Worm (Caenorhabditis elegans) whole organism, L4 larva: Measurements from ENCODE around the gene aqp-5.

Experiments used
- Y105C5A.15 ChIP-seq: fragments of 200-800 bp; sonication (Bioruptor generic); IDR thresholded peaks from 2 replicates; pipeline ENCODE4 v1.3.6; 2022; ENCODE audit warnings: missing genetic modification characterization, missing compliant biosample characterization
- aly-2 ChIP-seq: sonication (generic microtip); optimal IDR thresholded peaks from 2 replicates; lab custom pipeline; 2018; ENCODE audit warnings: missing biosample characterization, missing genetic modification characterization
- dpl-1 ChIP-seq: fragments of 150-350 bp; optimal IDR thresholded peaks from 2 replicates; lab custom pipeline; 2014; ENCODE audit warnings: missing biosample characterization, missing genetic modification reagents, missing genetic modification characterization
- lin-13 ChIP-seq: fragments of 150-350 bp; optimal IDR thresholded peaks from 2 replicates; lab custom pipeline; 2014; ENCODE audit warnings: missing biosample characterization, missing genetic modification reagents, missing genetic modification characterization
- lin-38 ChIP-seq: fragments of 200-800 bp; sonication (Bioruptor generic); IDR thresholded peaks from 2 replicates; pipeline ENCODE4 v1.3.6; 2022; ENCODE audit warnings: missing genetic modification reagents, missing genetic modification characterization, missing compliant biosample characterization
- lin-39 ChIP-seq: fragments of 150-350 bp; optimal IDR thresholded peaks from 2 replicates; lab custom pipeline; 2014; ENCODE audit warnings: missing biosample characterization, missing genetic modification reagents, missing genetic modification characterization
- lir-3 ChIP-seq: sonication (generic microtip); optimal IDR thresholded peaks from 2 replicates; lab custom pipeline; 2016; ENCODE audit warnings: mild to moderate bottlenecking, missing genetic modification characterization, missing compliant biosample characterization
- nhr-28 ChIP-seq: fragments of 150-350 bp; optimal IDR thresholded peaks from 2 replicates; lab custom pipeline; 2014; ENCODE audit warnings: missing biosample characterization, missing genetic modification characterization
- nhr-76 ChIP-seq: fragments of 150-350 bp; optimal IDR thresholded peaks from 2 replicates; lab custom pipeline; 2014; ENCODE audit warnings: missing biosample characterization, missing genetic modification characterization
- saeg-2 ChIP-seq: fragments of 200-800 bp; sonication (Bioruptor generic); IDR thresholded peaks from 2 replicates; pipeline ENCODE4 v1.3.6; 2022; ENCODE audit warnings: missing genetic modification reagents, missing genetic modification characterization, missing compliant biosample characterization
- tra-1 ChIP-seq: fragments of 200-800 bp; sonication (Bioruptor generic); IDR thresholded peaks from 2 replicates; pipeline ENCODE4 v1.3.6; 2022; ENCODE audit warnings: missing genetic modification reagents, missing genetic modification characterization, missing compliant biosample characterization
- vab-7 ChIP-seq: fragments of 200-800 bp; sonication (Bioruptor generic); IDR thresholded peaks from 2 replicates; pipeline ENCODE4 v1.3.6; 2022; ENCODE audit warnings: missing genetic modification reagents, missing genetic modification characterization, missing compliant biosample characterization

DNA sequence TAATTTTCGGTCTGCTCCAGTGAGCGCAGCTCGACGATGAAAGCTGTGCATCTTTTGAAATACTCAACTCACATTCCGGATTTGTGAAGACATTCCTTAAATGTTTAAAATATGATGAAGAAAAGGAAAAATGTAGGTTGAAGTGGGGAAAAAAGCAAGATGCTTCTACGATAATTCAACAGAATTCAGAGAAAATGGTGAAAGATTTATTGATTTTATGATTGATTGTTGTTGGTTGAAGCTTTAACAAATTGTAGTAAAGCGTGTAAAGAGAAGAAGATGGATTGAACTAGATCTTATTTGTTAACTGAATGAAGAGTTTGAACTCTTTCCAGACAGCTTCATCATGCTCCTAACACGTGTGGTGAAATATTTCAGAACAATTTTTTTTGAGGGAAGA, 1.5 kb upstream of the aqp-5 start, which contains the start of gene ncx-5:
- no peak for TF ChIP-seq tra-1
- no peak for TF ChIP-seq nhr-28
- TF ChIP-seq lin-39 = no peak
- no peak for TF ChIP-seq lin-38 (GFP tag; lab: Robert Waterston, UW)
- no peak for TF ChIP-seq lin-13
- no peak for TF ChIP-seq dpl-1 (GFP tag; lab: Kevin White, UChicago)
- no peak for TF ChIP-seq lir-3 (tag; lab: Kevin White, UChicago)
- TF ChIP-seq Y105C5A.15 = no peak
- TF ChIP-seq nhr-76 (tag; lab: Kevin White, UChicago) = no peak
- no peak for TF ChIP-seq saeg-2 (GFP tag; lab: Robert Waterston, UW)
- TF ChIP-seq aly-2 (tag; lab: Kevin White, UChicago) = no peak
- no peak for TF ChIP-seq vab-7 (GFP tag; lab: Robert Waterston, UW)
